Worm (Caenorhabditis elegans) whole organism, L3 larva: ENCODE data around the gene C39D10.1.

Experiments used
- elt-1 ChIP-seq: fragments of 150-350 bp; optimal IDR thresholded peaks from 2 replicates; lab custom pipeline; 2014; ENCODE audit warnings: missing biosample characterization, missing genetic modification characterization
- fkh-10 ChIP-seq: sonication (generic microtip); optimal IDR thresholded peaks from 2 replicates; lab custom pipeline; 2017; ENCODE audit warnings: missing biosample characterization, missing genetic modification reagents, missing genetic modification characterization
- nhr-237 ChIP-seq: fragments of 150-350 bp; optimal IDR thresholded peaks from 2 replicates; lab custom pipeline; 2014; ENCODE audit warnings: missing biosample characterization, missing genetic modification characterization
- nhr-25 ChIP-seq: sonication (generic microtip); optimal IDR thresholded peaks from 2 replicates; lab custom pipeline; 2017; ENCODE audit warnings: missing biosample characterization, missing genetic modification characterization
- ztf-11 ChIP-seq: fragments of 150-350 bp; optimal IDR thresholded peaks from 2 replicates; lab custom pipeline; 2014; ENCODE audit warnings: missing biosample characterization, missing genetic modification characterization

DNA sequence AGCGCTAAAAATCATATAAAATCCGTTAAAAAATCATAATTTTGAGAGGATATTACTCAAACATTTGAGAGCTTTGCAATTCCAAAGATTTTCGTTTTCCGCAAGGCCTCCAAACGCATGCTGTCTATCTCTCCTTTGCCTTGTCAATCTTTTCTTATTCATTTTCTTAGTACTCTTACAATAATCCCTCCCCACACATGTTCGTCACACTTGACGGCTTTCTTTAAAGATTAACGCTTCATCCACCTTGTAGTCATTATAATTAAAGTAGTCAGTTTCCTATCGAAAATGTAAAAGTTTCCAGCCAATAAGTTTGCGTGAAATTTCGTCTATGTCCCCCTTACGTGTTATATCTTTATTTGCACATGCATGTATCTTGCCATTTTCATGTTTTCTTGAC, 6.6 kb upstream of the C39D10.1 start:
- TF ChIP-seq fkh-10 (GFP tag; lab: Kevin White, UChicago) (no peak), nhr-25 (tag; lab: Kevin White, UChicago) (no peak), ztf-11 (tag; lab: Kevin White, UChicago) (no peak), elt-1 (no peak), nhr-237 (no peak)
